Worm (Caenorhabditis elegans) whole organism, mixed stage, embryonic: ENCODE results near the gene gck-3.
"Not testable (repeated sequence)": the region's sequence is repeated elsewhere in the genome, so short reads cannot be mapped to it uniquely, and the experiment has no call there.

Experiments used
- M03D4.4 ChIP-seq: sonication (generic microtip); optimal IDR thresholded peaks from 2 replicates; lab custom pipeline; 2017; ENCODE audit warnings: mild to moderate bottlenecking, missing genetic modification characterization, missing compliant biosample characterization
- bed-3 ChIP-seq: fragments of 200-800 bp; sonication (Bioruptor generic); optimal IDR thresholded peaks from 3 replicates; lab custom pipeline; 2018; ENCODE audit warnings: mild to moderate bottlenecking, missing genetic modification characterization, moderate library complexity, missing compliant biosample characterization
- blmp-1 ChIP-seq: fragments of 150-350 bp; optimal IDR thresholded peaks from 2 replicates; lab custom pipeline; 2014; ENCODE audit warnings: missing biosample characterization, missing genetic modification characterization
- ceh-39 ChIP-seq: fragments of 150-350 bp; optimal IDR thresholded peaks from 2 replicates; lab custom pipeline; 2014; ENCODE audit warnings: missing biosample characterization, missing genetic modification characterization
- ceh-43 ChIP-seq: fragments of 200-800 bp; sonication (Bioruptor generic); optimal IDR thresholded peaks from 2 replicates; lab custom pipeline; 2018; ENCODE audit warnings: mild to moderate bottlenecking, missing genetic modification characterization, moderate library complexity, missing compliant biosample characterization
- ceh-83 ChIP-seq: fragments of 200-800 bp; sonication (Bioruptor generic); optimal IDR thresholded peaks from 2 replicates; lab custom pipeline; 2018; ENCODE audit warnings: mild to moderate bottlenecking, missing genetic modification characterization, missing compliant biosample characterization
- ces-1 ChIP-seq: fragments of 150-350 bp; optimal IDR thresholded peaks from 2 replicates; lab custom pipeline; 2014; ENCODE audit warnings: missing biosample characterization, missing genetic modification reagents, missing genetic modification characterization
- cnd-1 ChIP-seq: fragments of 200-800 bp; sonication (Bioruptor generic); optimal IDR thresholded peaks from 2 replicates; lab custom pipeline; 2018; ENCODE audit warnings: mild to moderate bottlenecking, missing genetic modification characterization, missing compliant biosample characterization
- drap-1 ChIP-seq: fragments of 200-800 bp; sonication (Bioruptor generic); optimal IDR thresholded peaks from 3 replicates; lab custom pipeline; 2018; ENCODE audit warnings: mild to moderate bottlenecking, missing genetic modification characterization, missing compliant biosample characterization
- elt-1 ChIP-seq: sonication (generic microtip); optimal IDR thresholded peaks from 2 replicates; lab custom pipeline; 2017; ENCODE audit warnings: missing genetic modification characterization, mild to moderate bottlenecking, missing compliant biosample characterization, antibody characterized with exemption, moderate library complexity, borderline replicate concordance; ENCODE audit not compliant: insufficient read depth
- elt-3 ChIP-seq: fragments of 150-350 bp; optimal IDR thresholded peaks from 2 replicates; lab custom pipeline; 2014; ENCODE audit warnings: missing biosample characterization, missing genetic modification characterization
- flh-1 ChIP-seq: fragments of 200-800 bp; sonication (Bioruptor generic); optimal IDR thresholded peaks from 2 replicates; lab custom pipeline; 2018; ENCODE audit warnings: mild to moderate bottlenecking, missing genetic modification characterization, moderate library complexity, missing compliant biosample characterization
- ham-2 ChIP-seq: fragments of 200-800 bp; sonication (Bioruptor generic); optimal IDR thresholded peaks from 2 replicates; lab custom pipeline; 2018; ENCODE audit warnings: mild to moderate bottlenecking, missing genetic modification characterization, missing compliant biosample characterization
- hlh-1 ChIP-seq: fragments of 150-350 bp; optimal IDR thresholded peaks from 2 replicates; lab custom pipeline; 2014; ENCODE audit warnings: missing biosample characterization, missing genetic modification reagents, missing genetic modification characterization
- lin-13 ChIP-seq: fragments of 150-350 bp; optimal IDR thresholded peaks from 2 replicates; lab custom pipeline; 2014; ENCODE audit warnings: missing biosample characterization, missing genetic modification characterization
- lin-32 ChIP-seq: fragments of 200-800 bp; sonication (Bioruptor generic); optimal IDR thresholded peaks from 2 replicates; lab custom pipeline; 2018; ENCODE audit warnings: mild to moderate bottlenecking, missing genetic modification characterization, missing compliant biosample characterization
- mab-5 ChIP-seq: fragments of 150-350 bp; optimal IDR thresholded peaks from 2 replicates; lab custom pipeline; 2014; ENCODE audit warnings: missing biosample characterization, missing genetic modification characterization
- mep-1 ChIP-seq: fragments of 150-350 bp; optimal IDR thresholded peaks from 2 replicates; lab custom pipeline; 2017; ENCODE audit warnings: missing biosample characterization, missing genetic modification reagents, missing genetic modification characterization, inconsistent platforms
- nhr-12 ChIP-seq: fragments of 150-350 bp; optimal IDR thresholded peaks from 2 replicates; lab custom pipeline; 2014; ENCODE audit warnings: missing biosample characterization, missing genetic modification characterization
- nhr-2 ChIP-seq: fragments of 150-350 bp; optimal IDR thresholded peaks from 2 replicates; lab custom pipeline; 2014; ENCODE audit warnings: missing biosample characterization, missing genetic modification characterization
- nhr-28 ChIP-seq: fragments of 150-350 bp; optimal IDR thresholded peaks from 2 replicates; lab custom pipeline; 2014; ENCODE audit warnings: missing biosample characterization, missing genetic modification characterization
- nhr-76 ChIP-seq: sonication (generic microtip); optimal IDR thresholded peaks from 2 replicates; lab custom pipeline; 2017; ENCODE audit warnings: missing biosample characterization, missing genetic modification characterization
- pha-4 ChIP-seq: fragments of 150-350 bp; optimal IDR thresholded peaks from 2 replicates; lab custom pipeline; 2018; ENCODE audit warnings: missing biosample characterization, missing genetic modification reagents, missing genetic modification characterization
- snpc-4 ChIP-seq: fragments of 150-350 bp; optimal IDR thresholded peaks from 2 replicates; lab custom pipeline; 2014; ENCODE audit warnings: missing biosample characterization, missing genetic modification characterization
- sptf-1 ChIP-seq: sonication (generic microtip); optimal IDR thresholded peaks from 2 replicates; lab custom pipeline; 2017; ENCODE audit warnings: mild to moderate bottlenecking, missing genetic modification characterization, moderate library complexity, missing compliant biosample characterization
- tbx-8 ChIP-seq: fragments of 200-800 bp; sonication (Bioruptor generic); optimal IDR thresholded peaks from 2 replicates; lab custom pipeline; 2018; ENCODE audit warnings: mild to moderate bottlenecking, missing genetic modification characterization, moderate library complexity, missing compliant biosample characterization
- unc-120 ChIP-seq: sonication (generic microtip); optimal IDR thresholded peaks from 2 replicates; lab custom pipeline; 2017; ENCODE audit warnings: missing genetic modification characterization, missing compliant biosample characterization; ENCODE audit not compliant: poor library complexity, severe bottlenecking
- unc-39 ChIP-seq: fragments of 150-350 bp; optimal IDR thresholded peaks from 2 replicates; lab custom pipeline; 2014; ENCODE audit warnings: missing biosample characterization, missing genetic modification characterization
- unc-62 ChIP-seq: fragments of 150-350 bp; optimal IDR thresholded peaks from 2 replicates; lab custom pipeline; 2014; ENCODE audit warnings: missing biosample characterization, missing genetic modification reagents, missing genetic modification characterization
- zip-8 ChIP-seq: fragments of 150-350 bp; optimal IDR thresholded peaks from 2 replicates; lab custom pipeline; 2014; ENCODE audit warnings: missing biosample characterization, missing genetic modification characterization
- ztf-11 ChIP-seq: fragments of 150-350 bp; optimal IDR thresholded peaks from 2 replicates; lab custom pipeline; 2014; ENCODE audit warnings: missing biosample characterization, missing genetic modification characterization

The gck-3 gene

DNA sequence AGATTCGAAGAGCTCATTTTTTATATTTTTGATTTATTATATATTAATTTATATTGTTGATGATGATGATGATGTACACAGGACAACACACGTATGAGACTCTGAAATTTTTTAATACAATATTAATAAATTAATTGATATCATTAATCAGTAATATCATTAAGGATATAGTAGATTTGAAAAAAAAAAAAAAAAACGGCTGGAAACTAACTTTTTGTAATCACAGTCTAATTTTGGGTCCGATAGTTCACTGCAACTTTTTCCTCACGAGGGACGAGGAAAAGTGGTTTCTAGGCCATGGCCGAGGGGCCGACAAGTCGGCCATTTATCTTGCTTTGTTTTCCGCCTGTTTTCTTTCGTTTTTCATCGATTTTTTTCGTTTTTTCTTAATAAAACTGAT, at the start of gene gck-3:
Gene gck-3 (minus strand): TSS at position 101 of the 400 bp plus-strand sequence.
- no peak for TF ChIP-seq nhr-2 (tag; lab: Kevin White, UChicago)
- TF ChIP-seq blmp-1 (tag; lab: Kevin White, UChicago) = no peak
- TF ChIP-seq zip-8 (tag; lab: Kevin White, UChicago) = no peak
- no peak for TF ChIP-seq snpc-4
- no peak for TF ChIP-seq unc-62 (GFP tag; lab: Kevin White, UChicago)
- no peak for TF ChIP-seq hlh-1 (tag; lab: Kevin White, UChicago)
- TF ChIP-seq nhr-76 (tag; lab: Kevin White, UChicago) = no peak
- no peak for TF ChIP-seq ces-1 (GFP tag; lab: Kevin White, UChicago)
- no peak for TF ChIP-seq ceh-43

DNA sequence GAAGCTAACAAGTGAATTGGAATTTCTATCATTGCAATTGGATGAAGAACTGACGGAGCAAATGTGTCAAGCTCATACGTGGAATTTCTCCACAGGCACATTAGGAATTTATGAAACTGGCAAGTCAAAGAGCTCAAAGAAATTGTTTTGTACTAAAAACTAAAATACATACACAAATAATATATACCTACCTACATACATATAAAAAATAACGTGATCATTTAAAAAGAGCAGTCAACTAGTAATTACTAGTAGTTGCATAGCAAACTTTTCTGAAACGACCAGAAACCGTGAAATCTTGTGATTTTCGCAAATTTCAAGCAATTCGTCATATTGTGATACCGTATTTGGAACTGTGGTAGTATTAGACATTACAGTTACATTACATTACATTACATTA, 47.5 kb upstream of the gck-3 start, which contains the start of gene srh-133:
Gene srh-133 (minus strand): TSS at position 101 of the 400 bp plus-strand sequence.
- no peak for TF ChIP-seq unc-39 (tag; lab: Kevin White, UChicago)
- no peak for TF ChIP-seq elt-1 (tag; lab: Kevin White, UChicago)
- TF ChIP-seq tbx-8 (GFP tag; lab: Kevin White, UChicago) = no peak
- TF ChIP-seq nhr-2 (tag; lab: Kevin White, UChicago) = no peak
- no peak for TF ChIP-seq unc-120 (tag; lab: Kevin White, UChicago)
- no peak for TF ChIP-seq unc-62 (GFP tag; lab: Kevin White, UChicago)
- no peak for TF ChIP-seq ceh-83 (GFP tag; lab: Kevin White, UChicago)
- no peak for TF ChIP-seq elt-3 (tag; lab: Kevin White, UChicago)
- no peak for TF ChIP-seq lin-32 (GFP tag; lab: Kevin White, UChicago)
- TF ChIP-seq ztf-11 = no peak
- TF ChIP-seq hlh-1 (tag; lab: Kevin White, UChicago) = no peak
- no peak for TF ChIP-seq nhr-12 (tag; lab: Kevin White, UChicago)
- TF ChIP-seq flh-1 (GFP tag; lab: Kevin White, UChicago) = no peak
- no peak for TF ChIP-seq ceh-43
- no peak for TF ChIP-seq mep-1 (tag; lab: Kevin White, UChicago)
- TF ChIP-seq, all 35 proteins: peak for 0

DNA sequence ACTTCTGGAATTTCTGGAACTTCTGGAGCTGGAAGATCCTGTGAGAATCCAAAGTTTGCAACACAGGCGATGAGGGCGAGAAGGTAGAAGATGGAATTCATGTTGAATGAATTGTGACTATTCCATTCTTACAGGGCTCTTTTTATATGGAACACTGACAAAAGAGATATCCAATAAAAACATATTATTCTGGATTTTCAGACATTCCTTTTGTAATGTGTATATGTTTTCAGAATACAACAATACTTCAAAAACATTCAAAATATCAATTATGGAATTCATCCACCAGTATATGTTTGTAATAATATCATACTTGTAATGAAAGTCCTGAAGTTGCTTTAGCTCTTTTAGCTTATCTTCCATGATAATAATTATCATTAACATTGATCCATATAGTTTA, 44.1 kb upstream of the gck-3 start, which contains the start of gene Y59A8B.26:
Gene Y59A8B.26 (minus strand): TSS at position 101 of the 400 bp plus-strand sequence.
- not testable (repeated sequence) for TF ChIP-seq nhr-76, elt-1, unc-39 (tag; lab: Kevin White, UChicago)

DNA sequence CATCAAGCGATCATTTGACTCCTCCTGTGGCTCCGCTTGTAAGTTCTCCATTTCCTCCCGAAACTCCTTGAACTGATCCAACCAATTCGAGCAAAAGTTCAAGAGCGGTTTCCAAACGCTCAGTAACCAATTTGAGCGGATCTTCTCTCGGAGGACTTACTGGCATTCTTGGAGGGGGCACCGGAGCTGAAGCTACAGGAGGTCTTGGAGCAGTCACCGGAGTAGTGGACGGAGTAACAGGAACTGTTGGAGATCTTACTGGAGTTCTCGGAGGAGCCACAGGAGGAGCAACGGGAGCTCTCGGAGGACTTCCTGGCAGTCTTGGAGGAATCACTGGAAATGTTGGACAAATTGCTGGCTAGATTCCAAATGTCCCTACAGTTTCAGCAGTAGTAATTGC, 42.0 kb upstream of the gck-3 start:
- TF ChIP-seq pha-4 (tag; lab: Kevin White, UChicago) = no peak
- TF ChIP-seq mab-5 (tag; lab: Kevin White, UChicago) = no peak
- TF ChIP-seq ceh-43 = no peak
- no peak for TF ChIP-seq mep-1 (tag; lab: Kevin White, UChicago)
- no peak for TF ChIP-seq elt-1 (tag; lab: Kevin White, UChicago)
- TF ChIP-seq lin-13 (tag; lab: Kevin White, UChicago) = no peak
- TF ChIP-seq ceh-83 (GFP tag; lab: Kevin White, UChicago) = no peak
- no peak for TF ChIP-seq tbx-8 (GFP tag; lab: Kevin White, UChicago)
- TF ChIP-seq blmp-1 (tag; lab: Kevin White, UChicago) = no peak
- no peak for TF ChIP-seq nhr-12 (tag; lab: Kevin White, UChicago)
- TF ChIP-seq flh-1 (GFP tag; lab: Kevin White, UChicago) = no peak
- no peak for TF ChIP-seq unc-120 (tag; lab: Kevin White, UChicago)
- no peak for TF ChIP-seq M03D4.4 (tag; lab: Kevin White, UChicago)
- TF ChIP-seq ceh-39 (tag; lab: Kevin White, UChicago) = no peak

DNA sequence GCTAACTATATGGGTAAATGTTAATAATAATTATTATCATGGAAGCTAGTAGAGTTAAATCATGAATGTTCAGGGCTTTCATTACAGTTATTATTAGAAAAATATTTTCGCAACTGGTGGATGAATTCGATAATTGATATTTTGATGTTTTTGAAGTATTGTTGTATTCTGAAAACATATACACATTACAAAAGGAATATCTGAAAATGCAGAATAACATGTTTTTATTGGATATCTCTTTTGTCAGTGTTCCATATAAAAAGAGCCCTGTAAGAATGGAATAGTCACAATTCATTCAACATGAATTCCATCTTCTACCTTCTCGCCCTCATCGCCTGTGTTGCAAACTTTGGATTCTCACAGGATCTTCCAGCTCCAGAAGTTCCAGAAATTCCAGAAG, 40.3 kb upstream of the gck-3 start, which contains the start of gene Y59A8B.19:
Gene Y59A8B.19 (plus strand): TSS at position 301 of the 400 bp plus-strand sequence.
- not testable (repeated sequence) for TF ChIP-seq ceh-83 (GFP tag; lab: Kevin White, UChicago); sptf-1 (tag; lab: Kevin White, UChicago); nhr-28 (tag; lab: Kevin White, UChicago)

DNA sequence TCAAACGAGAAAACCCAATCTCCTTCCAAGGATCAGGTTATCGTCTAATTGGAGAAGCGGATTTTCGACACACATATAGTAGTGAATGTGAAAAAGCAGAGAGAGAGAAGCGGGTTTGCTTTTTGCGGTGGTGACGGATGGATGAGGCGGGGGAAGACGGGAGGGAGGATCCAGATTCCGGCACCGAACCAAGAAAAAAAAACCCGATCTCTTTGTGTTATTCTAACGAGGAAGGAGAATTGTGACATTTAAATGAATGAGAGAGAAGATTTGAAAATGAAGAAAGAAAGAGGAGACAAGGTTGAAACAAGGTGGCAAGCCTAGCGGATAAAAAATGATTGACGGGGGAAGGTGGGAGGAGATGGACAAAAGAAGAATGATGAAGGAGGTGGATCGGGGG, 37.2 kb upstream of the gck-3 start:
- TF ChIP-seq ham-2 (GFP tag; lab: Kevin White, UChicago) = no peak
- no peak for TF ChIP-seq nhr-2 (tag; lab: Kevin White, UChicago)
- TF ChIP-seq sptf-1 (tag; lab: Kevin White, UChicago) = no peak
- TF ChIP-seq ceh-39 (tag; lab: Kevin White, UChicago) = no peak
- TF ChIP-seq M03D4.4 (tag; lab: Kevin White, UChicago) = no peak
- no peak for TF ChIP-seq mep-1 (tag; lab: Kevin White, UChicago)
- TF ChIP-seq unc-39 (tag; lab: Kevin White, UChicago) = no peak
- TF ChIP-seq nhr-28 (tag; lab: Kevin White, UChicago) = no peak
- TF ChIP-seq snpc-4 = no peak
- TF ChIP-seq tbx-8 (GFP tag; lab: Kevin White, UChicago) = no peak
- no peak for TF ChIP-seq lin-13 (tag; lab: Kevin White, UChicago)
- TF ChIP-seq cnd-1 (tag; lab: Kevin White, UChicago) = no peak
- no peak for TF ChIP-seq ceh-83 (GFP tag; lab: Kevin White, UChicago)
- TF ChIP-seq nhr-76 (tag; lab: Kevin White, UChicago) = no peak
- no peak for TF ChIP-seq bed-3 (GFP tag; lab: Kevin White, UChicago)
- TF ChIP-seq elt-3 (tag; lab: Kevin White, UChicago) = no peak
- no peak for TF ChIP-seq drap-1 (GFP tag; lab: Kevin White, UChicago)
- TF ChIP-seq unc-62 (GFP tag; lab: Kevin White, UChicago) = no peak
- no peak for TF ChIP-seq ztf-11
- TF ChIP-seq, all 35 proteins: peak for 0
